Fruit fly (Drosophila melanogaster): Measurements from ENCODE around the gene CG16888.

dm6 chr2L:13835002-13835910 lies 22.2 kb upstream of the CG16888 start, which contains the start of the genes mRpS23 and CenG1A:
- TF ChIP-seq tll (GFP tag; optimal IDR thresholded peaks at IDR 0.05), result peak; percentile 53 to 80
- TF ChIP-seq CG16813 (GFP tag; IDR thresholded peaks at IDR 0.05; ENCODE audit: partially characterized antibody), result peak; percentile 79
- peak; percentile 100 for TF ChIP-seq CG12391 (tag; optimal IDR thresholded peaks at IDR 0.05)
- TF ChIP-seq stc (GFP tag; IDR thresholded peaks at IDR 0.05), result peak; percentile 100
- TF ChIP-seq ttk (GFP tag; IDR thresholded peaks at IDR 0.05), result peak; percentile 100
- TF ChIP-seq Ssrp (tag; optimal IDR thresholded peaks at IDR 0.05), result peak; percentile 100
- peak; percentile 100 for TF ChIP-seq crc (GFP tag; optimal IDR thresholded peaks at IDR 0.05)
- TF ChIP-seq CG18619 (GFP tag; optimal IDR thresholded peaks at IDR 0.05), result peak; percentile 100
- peak; percentile 99 for TF ChIP-seq Spps (tag; optimal IDR thresholded peaks at IDR 0.05)
- peak; percentile 99 for TF ChIP-seq CG9215 (GFP tag; IDR thresholded peaks at IDR 0.05)
- TF ChIP-seq en (GFP tag; optimal IDR thresholded peaks at IDR 0.05), result peak; percentile 100
- TF ChIP-seq al (GFP tag; IDR thresholded peaks at IDR 0.05), result peak; percentile 100
- peak; percentile 95 for TF ChIP-seq CG3995 (GFP tag; optimal IDR thresholded peaks at IDR 0.05)

Measured in whole organism, embryonic.